Worm (Caenorhabditis elegans): ENCODE measurements around the gene lin-23.

DNA sequence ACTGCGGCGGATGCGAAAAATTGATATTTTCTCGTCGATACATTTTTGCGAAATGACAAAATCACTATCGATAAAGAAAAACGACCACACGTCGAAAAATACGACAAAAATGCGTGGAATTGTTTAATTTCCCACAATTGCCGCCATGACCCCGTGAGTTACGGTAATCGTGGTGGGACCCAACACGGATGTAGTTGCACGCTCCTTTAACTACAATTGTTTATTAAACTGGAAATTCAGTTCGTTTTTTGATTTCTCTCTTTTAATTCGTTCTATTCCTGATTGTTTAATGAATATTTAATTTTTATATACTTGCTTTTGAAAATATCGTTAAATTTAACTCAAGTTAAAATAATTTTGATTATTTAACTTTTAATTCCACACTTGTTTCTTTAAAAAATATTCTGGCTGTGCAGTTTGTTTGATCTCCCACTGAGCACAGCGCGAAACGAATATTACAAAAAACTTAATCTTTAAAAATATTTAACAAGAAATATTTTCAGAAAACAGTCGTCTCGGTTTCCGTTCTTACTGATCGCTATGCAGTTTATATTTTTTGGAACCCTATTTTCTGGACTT, 5.8 kb upstream of the lin-23 start, which contains the start of the genes ani-2 and clec-88:
- TF ChIP-seq unc-62 (GFP tag; optimal IDR thresholded peaks at IDR 0.05) (no peak), aly-2 (tag; optimal IDR thresholded peaks at IDR 0.05) (no peak), nhr-77 (tag; optimal IDR thresholded peaks at IDR 0.05) (no peak), hlh-17 (GFP tag; optimal IDR thresholded peaks at IDR 0.05; ENCODE audit: borderline replicate concordance) (no peak), sptf-1 (tag; optimal IDR thresholded peaks at IDR 0.05) (no peak)
